Fruit fly (Drosophila melanogaster) whole organism, wandering third instar larva: Measurements from ENCODE around the gene CG31174.
A peak's percentile ranks its signal among the peaks of the same experiment; 100 is the strongest.

ENCODE experiments used
- Abd-B ChIP-seq: fragments of >200 bp; optimal IDR thresholded peaks from 2 replicates; lab custom pipeline; 2017; ENCODE audit warnings: missing biosample characterization, missing genetic modification characterization
- CG32264 ChIP-seq: fragments of 200-800 bp; sonication (Bioruptor generic); optimal IDR thresholded peaks from 2 replicates; lab custom pipeline; 2016; ENCODE audit warnings: missing biosample characterization, missing genetic modification characterization
- CG9705 ChIP-seq: fragments of 200-800 bp; sonication (Bioruptor generic); optimal IDR thresholded peaks from 2 replicates; lab custom pipeline; 2018; ENCODE audit warnings: missing biosample characterization, mild to moderate bottlenecking, missing genetic modification characterization
- CrebA ChIP-seq: fragments of 200-800 bp; sonication (Bioruptor generic); optimal IDR thresholded peaks from 2 replicates; lab custom pipeline; 2016; ENCODE audit warnings: missing biosample characterization, mild to moderate bottlenecking, missing genetic modification characterization, borderline replicate concordance
- Dfd ChIP-seq: fragments of >200 bp; optimal IDR thresholded peaks from 2 replicates; lab custom pipeline; 2017; ENCODE audit warnings: missing biosample characterization, missing genetic modification characterization
- Dif ChIP-seq: fragments of 200-275, 200-300 bp; sonication (Bioruptor generic); optimal IDR thresholded peaks from 2 replicates; lab custom pipeline; 2018; ENCODE audit warnings: missing biosample characterization, missing genetic modification characterization; ENCODE audit not compliant: partially characterized antibody
- GATAd ChIP-seq: sonication (Bioruptor generic); optimal IDR thresholded peaks from 2 replicates; lab custom pipeline; 2016; ENCODE audit warnings: missing biosample characterization, missing genetic modification characterization
- HLH106 ChIP-seq: fragments of 200-800 bp; optimal IDR thresholded peaks from 3 replicates; lab custom pipeline; 2019; ENCODE audit warnings: missing biosample characterization, mild to moderate bottlenecking, missing genetic modification characterization, moderate library complexity
- Hnf4 ChIP-seq: fragments of 200-800 bp; sonication (Bioruptor generic); optimal IDR thresholded peaks from 2 replicates; lab custom pipeline; 2016; ENCODE audit warnings: missing biosample characterization, mild to moderate bottlenecking, missing genetic modification characterization
- Hr83 ChIP-seq: fragments of 200-300 bp; sonication (Bioruptor generic); optimal IDR thresholded peaks from 2 replicates; lab custom pipeline; 2016; ENCODE audit warnings: missing biosample characterization, mild to moderate bottlenecking, missing genetic modification characterization, moderate library complexity; ENCODE audit not compliant: poor library complexity, severe bottlenecking
- Jra ChIP-seq: sonication (Bioruptor generic); optimal IDR thresholded peaks from 2 replicates; lab custom pipeline; 2016; ENCODE audit warnings: missing biosample characterization, missing genetic modification characterization
- Mio ChIP-seq: sonication (Bioruptor generic); optimal IDR thresholded peaks from 2 replicates; lab custom pipeline; 2016; ENCODE audit warnings: missing biosample characterization, missing genetic modification characterization
- Myc ChIP-seq: fragments of >200 bp; optimal IDR thresholded peaks from 2 replicates; lab custom pipeline; 2017
- N ChIP-seq: fragments of >200 bp; optimal IDR thresholded peaks from 2 replicates; lab custom pipeline; 2018; ENCODE audit warnings: missing biosample characterization, missing external identifiers, missing genetic modification characterization
- OdsH ChIP-seq: fragments of 200-800 bp; sonication (Bioruptor generic); optimal IDR thresholded peaks from 2 replicates; lab custom pipeline; 2016; ENCODE audit warnings: missing biosample characterization, mild to moderate bottlenecking, missing genetic modification characterization
- Rel ChIP-seq, 2 experiments: fragments of 200-800 bp; sonication (Bioruptor generic) in 1 of 2; optimal IDR thresholded peaks; 2 replicates in 1 of 2; 3 replicates in 1 of 2; lab custom pipeline; 2016 to 2019; ENCODE audit warnings: mild to moderate bottlenecking in 2 of 2, missing biosample characterization in 2 of 2, missing genetic modification characterization in 2 of 2, moderate library complexity in 1 of 2
- Sp1 ChIP-seq: fragments of 200-800 bp; sonication (Bioruptor generic); optimal IDR thresholded peaks from 3 replicates; lab custom pipeline; 2019; ENCODE audit warnings: missing biosample characterization, mild to moderate bottlenecking, missing genetic modification characterization, moderate library complexity
- Vsx2 ChIP-seq: fragments of 200-300, 225-300 bp; sonication (Bioruptor generic); optimal IDR thresholded peaks from 2 replicates; lab custom pipeline; 2018; ENCODE audit warnings: missing biosample characterization, missing genetic modification characterization; ENCODE audit not compliant: partially characterized antibody
- br ChIP-seq: fragments of 200-800 bp; sonication (Bioruptor generic); optimal IDR thresholded peaks from 2 replicates; lab custom pipeline; 2016; ENCODE audit warnings: missing biosample characterization, missing genetic modification characterization
- brk ChIP-seq: fragments of 200-800 bp; sonication (Bioruptor generic); optimal IDR thresholded peaks from 2 replicates; lab custom pipeline; 2016; ENCODE audit warnings: missing biosample characterization, mild to moderate bottlenecking, missing genetic modification characterization
- dl ChIP-seq, 2 experiments: fragments of 175-275, 200-275 bp in 1 of 2; fragments of 200-275 bp in 1 of 2; sonication (Bioruptor generic); optimal IDR thresholded peaks; lab custom pipeline; 2018; ENCODE audit warnings: mild to moderate bottlenecking in 2 of 2, missing biosample characterization in 2 of 2, missing genetic modification characterization in 2 of 2, moderate library complexity in 2 of 2; ENCODE audit not compliant: partially characterized antibody in 2 of 2, insufficient read depth in 1 of 2
- dmrt93B ChIP-seq: fragments of 200-800 bp; sonication (Bioruptor generic); optimal IDR thresholded peaks from 2 replicates; lab custom pipeline; 2018; ENCODE audit warnings: missing biosample characterization, mild to moderate bottlenecking, missing genetic modification characterization
- dsf ChIP-seq: sonication (Bioruptor generic); optimal IDR thresholded peaks from 2 replicates; lab custom pipeline; 2016; ENCODE audit warnings: missing biosample characterization, missing genetic modification characterization, borderline replicate concordance
- ey ChIP-seq: fragments of 200-800 bp; sonication (Bioruptor generic); optimal IDR thresholded peaks from 2 replicates; lab custom pipeline; 2016; ENCODE audit warnings: missing biosample characterization, missing genetic modification characterization
- foxo ChIP-seq, 2 experiments: fragments of 200-800 bp; sonication (Bioruptor generic); optimal IDR thresholded peaks; 2 replicates in 1 of 2; 3 replicates in 1 of 2; lab custom pipeline; 2016 to 2017; ENCODE audit warnings: missing biosample characterization in 2 of 2, missing genetic modification characterization in 2 of 2
- fru ChIP-seq: fragments of 200-800 bp; sonication (Bioruptor generic); optimal IDR thresholded peaks from 3 replicates; lab custom pipeline; 2016; ENCODE audit warnings: missing biosample characterization, mild to moderate bottlenecking, missing genetic modification characterization
- h ChIP-seq: fragments of 200-800 bp; sonication (Bioruptor generic); optimal IDR thresholded peaks from 3 replicates; lab custom pipeline; 2016; ENCODE audit warnings: missing biosample characterization, mild to moderate bottlenecking, missing genetic modification characterization
- jim ChIP-seq: fragments of 175-275, 200-325 bp; sonication (Bioruptor generic); optimal IDR thresholded peaks from 2 replicates; lab custom pipeline; 2016; ENCODE audit warnings: missing biosample characterization, mild to moderate bottlenecking, missing genetic modification characterization
- lola ChIP-seq: fragments of >200 bp; optimal IDR thresholded peaks from 2 replicates; lab custom pipeline; 2017; ENCODE audit warnings: missing biosample characterization, missing genetic modification characterization
- pan ChIP-seq: fragments of >200 bp; optimal IDR thresholded peaks from 2 replicates; lab custom pipeline; 2017
- psq ChIP-seq: fragments of 200-800 bp; sonication (Bioruptor generic); optimal IDR thresholded peaks from 3 replicates; lab custom pipeline; 2017; ENCODE audit warnings: missing biosample characterization, mild to moderate bottlenecking, missing genetic modification characterization, moderate library complexity
- rgr ChIP-seq: fragments of 200-800 bp; sonication (Bioruptor generic); optimal IDR thresholded peaks from 3 replicates; lab custom pipeline; 2016; ENCODE audit warnings: missing biosample characterization, mild to moderate bottlenecking, missing genetic modification characterization
- sage ChIP-seq: fragments of 200-800 bp; sonication (Bioruptor generic); optimal IDR thresholded peaks from 2 replicates; lab custom pipeline; 2016; ENCODE audit warnings: missing biosample characterization, mild to moderate bottlenecking, missing genetic modification characterization
- tai ChIP-seq: sonication (Bioruptor generic); optimal IDR thresholded peaks from 2 replicates; lab custom pipeline; 2016; ENCODE audit warnings: missing biosample characterization, missing genetic modification characterization
- usp ChIP-seq: fragments of >200 bp; optimal IDR thresholded peaks from 2 replicates; lab custom pipeline; 2017; ENCODE audit warnings: missing biosample characterization, missing genetic modification characterization
- woc ChIP-seq: sonication (Bioruptor generic); optimal IDR thresholded peaks from 2 replicates; lab custom pipeline; 2016; ENCODE audit warnings: missing biosample characterization, mild to moderate bottlenecking, missing genetic modification characterization

CG31174 gene

DNA sequence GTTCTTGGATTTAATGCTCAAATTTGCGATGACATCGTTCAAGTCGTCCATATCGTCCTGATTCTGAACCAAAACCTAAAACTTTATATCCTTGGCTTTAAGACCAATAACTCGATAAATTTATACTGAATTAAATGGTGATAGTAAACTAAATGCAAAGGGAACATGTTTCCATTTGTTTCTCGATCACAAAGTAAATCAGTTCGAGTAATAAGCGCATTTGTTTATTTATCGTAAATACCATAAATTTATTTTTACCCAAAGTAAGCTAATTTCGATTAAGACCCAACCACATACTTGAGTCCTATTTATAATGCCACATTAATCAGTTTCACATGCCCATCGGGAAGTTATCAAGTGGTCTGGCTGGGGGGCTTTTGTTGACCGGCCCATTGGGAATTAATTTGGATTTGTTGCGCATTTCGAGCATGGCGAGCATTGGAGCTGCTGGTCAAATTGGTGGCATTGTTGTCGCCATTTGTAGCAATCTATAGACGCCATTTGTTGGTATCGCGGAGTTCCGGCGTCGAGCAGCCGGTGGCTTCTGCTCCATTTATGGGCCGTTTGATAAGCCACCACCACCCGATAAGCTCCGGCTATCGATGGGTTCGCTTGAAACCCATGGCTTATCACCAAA, at the start of gene CG31174:
TSS of gene CG31174 (minus strand) at position 51 of the 637 bp plus-strand sequence.
- TF ChIP-seq foxo (GFP tag; optimal IDR thresholded peaks at IDR 0.05; lab: Kevin White, UChicago) (no peak), Rel (GFP tag; optimal IDR thresholded peaks at IDR 0.05; lab: Kevin White, UChicago) (no peak), Rel (tag; optimal IDR thresholded peaks at IDR 0.05; lab: Kevin White, UChicago) (peak; percentile 83)

DNA sequence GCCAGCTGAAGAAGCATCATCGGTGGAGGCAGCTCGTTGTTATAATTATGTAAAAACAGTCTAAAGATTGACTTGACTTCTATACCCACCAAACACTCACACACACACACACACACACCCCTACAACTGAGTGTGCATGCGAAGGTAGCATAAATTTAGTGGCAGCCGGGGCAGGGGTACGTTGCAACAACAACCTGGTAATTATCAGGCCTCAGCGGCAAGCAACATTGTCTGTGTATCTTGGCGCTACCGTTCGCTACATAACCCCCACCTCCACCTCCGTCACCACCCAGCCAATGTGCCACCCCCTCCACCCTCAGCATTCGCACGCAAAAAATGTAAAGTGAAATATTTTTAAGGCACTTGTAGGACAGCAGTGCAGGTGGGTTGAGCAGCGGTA, 47.7 kb upstream of the CG31174 start:
- TF ChIP-seq rgr (GFP tag; lab: Kevin White, UChicago) (no peak), Dfd (peak; percentile 5)

DNA sequence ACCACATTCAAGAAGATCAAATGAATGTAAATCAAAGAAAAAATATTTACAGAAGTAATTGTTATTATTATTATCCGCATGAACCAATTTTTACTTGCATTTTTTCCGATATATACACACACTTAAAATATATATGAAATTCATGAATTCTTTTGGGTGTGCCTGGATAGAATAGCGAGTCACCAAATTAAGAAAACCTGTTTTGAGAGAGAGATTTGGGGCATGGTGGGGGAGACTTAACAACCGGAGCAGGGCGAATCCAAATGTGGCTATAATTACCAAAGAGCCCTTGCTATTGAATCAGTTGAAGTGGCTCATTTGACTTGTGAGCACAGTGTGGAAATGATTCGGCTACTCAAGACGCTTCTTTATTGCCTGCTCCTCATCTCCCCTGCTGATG, 44.1 kb upstream of the CG31174 start, which contains the start of gene Qsox2:
TSS of gene Qsox2 (plus strand) at position 301 of the 400 bp plus-strand sequence.
- TF ChIP-seq Vsx2 (peak; percentile 34), Abd-B (GFP tag; lab: Kevin White, UChicago) (no peak)

DNA sequence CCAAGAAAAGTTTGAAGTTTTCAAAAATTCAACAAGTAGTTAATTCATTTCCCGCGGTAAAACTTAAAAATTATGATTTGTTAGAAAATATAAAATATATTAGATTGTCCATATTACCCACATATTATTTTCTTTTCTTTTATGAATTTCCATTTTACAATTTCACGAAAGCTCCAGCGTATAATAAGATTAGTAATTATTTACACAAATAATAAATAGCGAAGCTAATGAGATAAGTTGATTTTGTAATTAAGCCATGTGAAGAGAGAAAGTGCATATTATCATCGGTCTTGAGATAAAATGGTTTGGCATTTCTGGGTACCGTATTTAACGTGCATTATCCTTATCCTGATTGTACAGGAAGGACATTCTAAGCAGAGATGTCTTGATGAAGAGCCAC, 42.2 kb upstream of the CG31174 start, which contains the start of gene Qsox3:
TSS of gene Qsox3 (plus strand) at position 301 of the 400 bp plus-strand sequence.
- TF ChIP-seq Hnf4 (no peak), HLH106 (tag; lab: Kevin White, UChicago) (no peak), GATAd (no peak), woc (GFP tag; lab: Kevin White, UChicago) (no peak), Sp1 (no peak), tai (GFP tag; lab: Kevin White, UChicago) (no peak), Dif (GFP tag; lab: Kevin White, UChicago) (no peak), rgr (GFP tag; lab: Kevin White, UChicago) (no peak), usp (GFP tag; lab: Kevin White, UChicago) (no peak), jim (GFP tag; lab: Kevin White, UChicago) (no peak), brk (GFP tag; lab: Kevin White, UChicago) (no peak), ey (GFP tag; lab: Kevin White, UChicago) (no peak)

DNA sequence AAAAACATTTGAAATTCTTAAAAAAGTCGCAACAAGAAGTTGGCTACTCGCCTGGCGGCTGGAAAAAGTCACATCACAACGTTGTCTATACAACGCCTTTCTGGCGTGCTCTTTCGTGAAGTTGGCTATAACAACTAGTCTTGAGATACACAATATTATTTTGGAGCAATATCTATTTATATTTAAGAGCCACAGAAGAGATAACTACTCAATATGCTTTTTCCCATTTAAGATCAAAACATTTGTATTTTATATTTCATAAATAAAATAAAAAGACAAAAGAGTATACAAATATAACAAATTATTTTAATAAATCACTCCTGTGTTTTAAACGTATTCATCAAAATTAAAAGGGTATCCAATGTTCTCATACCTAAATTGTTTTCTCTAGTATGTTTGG, 37.6 kb upstream of the CG31174 start:
- TF ChIP-seq Jra, result no peak
- no peak for TF ChIP-seq Dfd
- TF ChIP-seq foxo (GFP tag; optimal IDR thresholded peaks at IDR 0.05; lab: Kevin White, UChicago), result no peak
- no peak for TF ChIP-seq Abd-B (GFP tag; lab: Kevin White, UChicago)
- no peak for TF ChIP-seq jim (GFP tag; lab: Kevin White, UChicago)
- TF ChIP-seq dsf (GFP tag; lab: Kevin White, UChicago), result no peak
- no peak for TF ChIP-seq CrebA (GFP tag; lab: Kevin White, UChicago)
- TF ChIP-seq psq, result no peak

DNA sequence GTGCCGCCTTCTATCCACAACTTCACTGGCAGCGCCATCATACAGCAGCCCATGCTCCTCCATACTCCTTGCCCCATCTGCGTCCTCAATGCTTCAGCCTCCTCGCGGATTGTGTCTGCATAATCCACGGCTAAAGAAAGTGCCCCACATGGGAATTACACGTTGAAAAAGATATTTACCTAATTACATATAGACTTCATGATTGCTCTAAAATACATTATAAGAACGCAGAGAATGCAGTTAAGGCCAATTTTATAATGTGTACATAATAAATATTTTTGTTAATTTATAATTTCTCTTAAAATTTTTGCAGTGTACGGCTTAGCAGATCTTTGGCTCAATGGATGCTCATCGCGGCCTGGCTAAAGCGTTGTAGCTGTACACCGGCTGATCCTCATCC, 36.3 kb upstream of the CG31174 start:
- peak; percentile 57 for TF ChIP-seq dmrt93B
- TF ChIP-seq dl (GFP tag; optimal IDR thresholded peaks at IDR 0.05; lab: Kevin White, UChicago; ENCODE audit: insufficient read depth in 1 of 2, partially characterized antibody in 2 of 2), result no peak
- TF ChIP-seq pan (lab: Kevin White, UChicago), result no peak
- no peak for TF ChIP-seq Hr83 (GFP tag; lab: Kevin White, UChicago)
- peak; percentile 67 for TF ChIP-seq fru (GFP tag; lab: Kevin White, UChicago)
- TF ChIP-seq CG9705, result peak; percentile 32
- TF ChIP-seq Dif (GFP tag; lab: Kevin White, UChicago), result no peak
- TF ChIP-seq Abd-B (GFP tag; lab: Kevin White, UChicago), result no peak
- TF ChIP-seq Hnf4, result peak; percentile 49
- TF ChIP-seq sage (GFP tag; lab: Kevin White, UChicago), result peak; percentile 29
- TF ChIP-seq br (GFP tag; lab: Kevin White, UChicago), result peak; percentile 27
- no peak for TF ChIP-seq lola
- TF ChIP-seq OdsH (GFP tag; lab: Kevin White, UChicago), result peak; percentile 78
- peak; percentile 67 for TF ChIP-seq brk (GFP tag; lab: Kevin White, UChicago)
- peak; percentile 78 for TF ChIP-seq HLH106 (tag; lab: Kevin White, UChicago)
- TF ChIP-seq GATAd, result no peak
- TF ChIP-seq usp (GFP tag; lab: Kevin White, UChicago), result no peak
- TF ChIP-seq jim (GFP tag; lab: Kevin White, UChicago), result no peak
- TF ChIP-seq Dfd, result no peak
- TF ChIP-seq Jra, result no peak
- TF ChIP-seq tai (GFP tag; lab: Kevin White, UChicago), result no peak
- peak; percentile 66 for TF ChIP-seq psq
- TF ChIP-seq foxo (GFP tag; optimal IDR thresholded peaks at IDR 0.05; lab: Kevin White, UChicago), result peak in 1 of 2 experiments; percentile 69
- TF ChIP-seq CG32264 (GFP tag; lab: Kevin White, UChicago), result no peak
- peak; percentile 79 for TF ChIP-seq Sp1
- TF ChIP-seq Myc (lab: Kevin White, UChicago), result no peak
- TF ChIP-seq ey (GFP tag; lab: Kevin White, UChicago), result peak; percentile 62
- TF ChIP-seq CrebA (GFP tag; lab: Kevin White, UChicago), result no peak
- TF ChIP-seq Mio, result no peak
- no peak for TF ChIP-seq N (GFP tag; lab: Kevin White, UChicago)
- peak; percentile 79 for TF ChIP-seq h (GFP tag; lab: Kevin White, UChicago)
